Fruit fly (Drosophila melanogaster) whole organism, larva: ENCODE measurements around the gene CG32986.

Experiments
- noc ChIP-seq: fragments of 200-800 bp; sonication (Bioruptor generic); optimal IDR thresholded peaks from 3 replicates; lab custom pipeline; 2019; ENCODE audit warnings: missing biosample characterization, mild to moderate bottlenecking, missing genetic modification characterization, moderate library complexity

CG32986 gene

dm6 chr2L:8891140-8891539 lies 28.6 kb downstream of the CG32986 start, which contains the start of gene CG42713:
TSS of gene CG42713 (plus strand) at chr2L:8891440.
- TF ChIP-seq noc (tag; lab: Kevin White, UChicago) = no peak

- no peak for TF ChIP-seq noc (tag; lab: Kevin White, UChicago)
Observed at dm6 chr2L:8894224-8894623, 31.6 kb downstream of the CG32986 start.

- TF ChIP-seq noc (tag; lab: Kevin White, UChicago) = peak; percentile 60
Observed at dm6 chr2L:8897954-8898713, 35.6 kb downstream of the CG32986 start.

dm6 chr2L:8898714-8899652 lies 36.4 kb downstream of the CG32986 start, which contains the start of gene CG34398:
TSS of gene CG34398 (plus strand) at chr2L:8898786.
- no peak for TF ChIP-seq noc (tag; lab: Kevin White, UChicago)

- TF ChIP-seq noc (tag; lab: Kevin White, UChicago) = no peak
Observed at dm6 chr2L:8901882-8902281, 39.3 kb downstream of the CG32986 start.

dm6 chr2L:8906279-8906678 lies 43.7 kb downstream of the CG32986 start:
- no peak for TF ChIP-seq noc (tag; lab: Kevin White, UChicago)
